Fruit fly (Drosophila melanogaster) whole organism, prepupa: ENCODE measurements around the gene msd1.
A peak's percentile ranks its signal among the peaks of the same experiment; 100 is the strongest.

Experiments
- CG10631 ChIP-seq: fragments of 200-800 bp; sonication (Bioruptor generic); optimal IDR thresholded peaks from 2 replicates; lab custom pipeline; 2016; ENCODE audit warnings: missing biosample characterization, missing genetic modification characterization
- CG10669 ChIP-seq: fragments of 200-800 bp; sonication (Bioruptor generic); optimal IDR thresholded peaks from 3 replicates; lab custom pipeline; 2018; ENCODE audit warnings: missing biosample characterization, mild to moderate bottlenecking, missing genetic modification characterization, moderate library complexity
- CG11294 ChIP-seq: fragments of 200-800 bp; sonication (Bioruptor generic); IDR thresholded peaks from 2 replicates; pipeline ENCODE4 v1.3.6; 2022; ENCODE audit warnings: missing biosample characterization, missing genetic modification characterization
- CG11902 ChIP-seq: fragments of 200-800 bp; sonication (Bioruptor generic); optimal IDR thresholded peaks from 3 replicates; lab custom pipeline; 2016; ENCODE audit warnings: missing biosample characterization, missing genetic modification characterization
- CG15336 ChIP-seq: fragments of 200-800 bp; sonication (Bioruptor generic); IDR thresholded peaks from 2 replicates; pipeline ENCODE4 v1.3.6; 2022; ENCODE audit warnings: missing biosample characterization, missing genetic modification characterization
- CG16779 ChIP-seq: fragments of 200-800 bp; sonication (Bioruptor generic); optimal IDR thresholded peaks from 3 replicates; lab custom pipeline; 2017; ENCODE audit warnings: missing biosample characterization, mild to moderate bottlenecking, missing genetic modification characterization
- CG3032 ChIP-seq: fragments of 200-800 bp; optimal IDR thresholded peaks from 2 replicates; lab custom pipeline; 2019; ENCODE audit warnings: missing biosample characterization, mild to moderate bottlenecking, missing genetic modification characterization, moderate library complexity
- CG3919 ChIP-seq: fragments of 200-800 bp; sonication (Bioruptor generic); optimal IDR thresholded peaks from 3 replicates; lab custom pipeline; 2016; ENCODE audit warnings: missing biosample characterization, missing genetic modification characterization
- CG4318 ChIP-seq: fragments of 200-800 bp; sonication (Bioruptor generic); optimal IDR thresholded peaks from 3 replicates; lab custom pipeline; 2017; ENCODE audit warnings: missing biosample characterization, mild to moderate bottlenecking, missing genetic modification characterization
- CG6163 ChIP-seq: fragments of 200-800 bp; sonication (Bioruptor generic); IDR thresholded peaks from 3 replicates; pipeline ENCODE4 v1.3.6; 2022; ENCODE audit warnings: missing biosample characterization, missing genetic modification characterization
- CG6276 ChIP-seq: fragments of 200-800 bp; sonication (Bioruptor generic); optimal IDR thresholded peaks from 2 replicates; lab custom pipeline; 2017; ENCODE audit warnings: missing biosample characterization, mild to moderate bottlenecking, missing genetic modification characterization
- CG6792 ChIP-seq: fragments of 200-800 bp; sonication (Bioruptor generic); optimal IDR thresholded peaks from 3 replicates; lab custom pipeline; 2016; ENCODE audit warnings: missing biosample characterization, missing genetic modification characterization
- CG8119 ChIP-seq: fragments of 200-800 bp; sonication (Bioruptor generic); IDR thresholded peaks from 3 replicates; pipeline ENCODE4 v1.3.6; 2022; ENCODE audit warnings: missing biosample characterization, missing genetic modification characterization
- CG8319 ChIP-seq: fragments of 200-800 bp; sonication (Bioruptor generic); optimal IDR thresholded peaks from 3 replicates; lab custom pipeline; 2016; ENCODE audit warnings: missing biosample characterization, missing genetic modification characterization
- CG8632 ChIP-seq: fragments of 200-800 bp; sonication (Bioruptor generic); optimal IDR thresholded peaks from 3 replicates; lab custom pipeline; 2016; ENCODE audit warnings: missing biosample characterization, missing genetic modification characterization
- CG9139 ChIP-seq: fragments of 200-800 bp; sonication (Bioruptor generic); optimal IDR thresholded peaks from 3 replicates; lab custom pipeline; 2017; ENCODE audit warnings: missing biosample characterization, mild to moderate bottlenecking, missing genetic modification characterization
- Ets21C ChIP-seq: fragments of 200-800 bp; sonication (Bioruptor generic); optimal IDR thresholded peaks from 3 replicates; lab custom pipeline; 2016; ENCODE audit warnings: missing biosample characterization, missing genetic modification characterization
- Hr38 ChIP-seq: sonication (Bioruptor generic); optimal IDR thresholded peaks from 2 replicates; lab custom pipeline; 2016; ENCODE audit warnings: missing biosample characterization, missing genetic modification characterization
- Hr39 ChIP-seq: fragments of 200-800 bp; sonication (Bioruptor generic); optimal IDR thresholded peaks from 2 replicates; lab custom pipeline; 2016; ENCODE audit warnings: missing biosample characterization, missing genetic modification characterization
- Lpt ChIP-seq: fragments of 200-800 bp; sonication (Bioruptor generic); optimal IDR thresholded peaks from 3 replicates; lab custom pipeline; 2016; ENCODE audit warnings: missing biosample characterization, missing genetic modification characterization
- Met ChIP-seq: fragments of 200-800 bp; sonication (Bioruptor generic); optimal IDR thresholded peaks from 3 replicates; lab custom pipeline; 2016; ENCODE audit warnings: missing biosample characterization, missing genetic modification characterization
- OdsH ChIP-seq: fragments of 200-800 bp; sonication (Bioruptor generic); optimal IDR thresholded peaks from 3 replicates; lab custom pipeline; 2016; ENCODE audit warnings: missing biosample characterization, missing genetic modification characterization
- Smox ChIP-seq: fragments of 200-800 bp; sonication (Bioruptor generic); optimal IDR thresholded peaks from 3 replicates; lab custom pipeline; 2016; ENCODE audit warnings: missing biosample characterization, missing genetic modification characterization
- Sox14 ChIP-seq: fragments of 200-800 bp; sonication (Bioruptor generic); optimal IDR thresholded peaks from 3 replicates; lab custom pipeline; 2016; ENCODE audit warnings: missing biosample characterization, missing genetic modification characterization
- Sox15 ChIP-seq: fragments of 200-800 bp; sonication (Bioruptor generic); optimal IDR thresholded peaks from 3 replicates; lab custom pipeline; 2016; ENCODE audit warnings: missing biosample characterization, missing genetic modification characterization
- achi ChIP-seq: fragments of 200-800 bp; sonication (Bioruptor generic); optimal IDR thresholded peaks from 3 replicates; lab custom pipeline; 2016; ENCODE audit warnings: missing biosample characterization, missing genetic modification characterization
- acj6 ChIP-seq: fragments of 200-800 bp; sonication (Bioruptor generic); optimal IDR thresholded peaks from 3 replicates; lab custom pipeline; 2016; ENCODE audit warnings: missing biosample characterization, missing genetic modification characterization
- cyc ChIP-seq: fragments of 200-800 bp; sonication (Bioruptor generic); optimal IDR thresholded peaks from 3 replicates; lab custom pipeline; 2016; ENCODE audit warnings: missing biosample characterization, missing genetic modification characterization
- dsx ChIP-seq: fragments of 200-800 bp; optimal IDR thresholded peaks from 3 replicates; lab custom pipeline; 2019; ENCODE audit warnings: missing biosample characterization, mild to moderate bottlenecking, missing genetic modification characterization, moderate library complexity; ENCODE audit not compliant: poor library complexity, severe bottlenecking
- eg ChIP-seq: fragments of 200-800 bp; sonication (Bioruptor generic); IDR thresholded peaks from 3 replicates; pipeline ENCODE4 v1.3.6; 2022; ENCODE audit warnings: missing biosample characterization, missing genetic modification characterization
- fd85E ChIP-seq: fragments of 200-800 bp; sonication (Bioruptor generic); optimal IDR thresholded peaks from 3 replicates; lab custom pipeline; 2016; ENCODE audit warnings: missing biosample characterization, missing genetic modification characterization
- fkh ChIP-seq: fragments of 200-800 bp; sonication (Bioruptor generic); optimal IDR thresholded peaks from 3 replicates; lab custom pipeline; 2017; ENCODE audit warnings: missing biosample characterization, mild to moderate bottlenecking, missing genetic modification characterization, moderate library complexity
- net ChIP-seq: fragments of 200-800 bp; sonication (Bioruptor generic); optimal IDR thresholded peaks from 3 replicates; lab custom pipeline; 2016; ENCODE audit warnings: missing biosample characterization, missing genetic modification characterization
- pdm3 ChIP-seq: fragments of 200-800 bp; sonication (Bioruptor generic); optimal IDR thresholded peaks from 3 replicates; lab custom pipeline; 2016; ENCODE audit warnings: missing biosample characterization, missing genetic modification characterization
- salr ChIP-seq, 2 experiments: fragments of 200-800 bp; sonication (Bioruptor generic); optimal IDR thresholded peaks; 3 replicates each; lab custom pipeline; 2016 to 2018; ENCODE audit warnings: missing biosample characterization in 2 of 2, missing genetic modification characterization in 2 of 2, mild to moderate bottlenecking in 1 of 2
- ss ChIP-seq, 2 experiments: fragments of 200-800 bp; sonication (Bioruptor generic); optimal IDR thresholded peaks; 2 replicates in 1 of 2; 3 replicates in 1 of 2; lab custom pipeline; 2017 to 2018; ENCODE audit warnings: mild to moderate bottlenecking in 2 of 2, missing biosample characterization in 2 of 2, missing genetic modification characterization in 2 of 2, moderate library complexity in 1 of 2
- svp ChIP-seq: fragments of 200-800 bp; sonication (Bioruptor generic); peaks from one replicate; lab custom pipeline; 2016; ENCODE audit warnings: missing biosample characterization, missing genetic modification characterization
- topi ChIP-seq: fragments of 200-800 bp; sonication (Bioruptor generic); optimal IDR thresholded peaks from 3 replicates; lab custom pipeline; 2016; ENCODE audit warnings: missing biosample characterization, missing genetic modification characterization

msd1 gene

dm6 chr3L:1320931-1321556 lies 10.5 kb upstream of the msd1 start (continued):
- TF ChIP-seq CG11902 (GFP tag; lab: Kevin White, UChicago) (no peak), topi (GFP tag; lab: Kevin White, UChicago) (peak; percentile 8), fd85E (GFP tag; lab: Kevin White, UChicago) (no peak), Sox15 (GFP tag; lab: Kevin White, UChicago) (no peak), Smox (GFP tag; lab: Kevin White, UChicago) (peak; percentile 32), CG15336 (GFP tag; lab: Robert Waterston, UW) (0 out of 2 replicates have a peak, but pooled peaks have one; percentile 22), net (no peak), CG16779 (tag; lab: Kevin White, UChicago) (peak; percentile 18), Sox14 (GFP tag; lab: Kevin White, UChicago) (peak; percentile 27), CG8119 (GFP tag; lab: Robert Waterston, UW) (no peak; the same call in 2 of the 3 replicates), Hr38 (GFP tag; lab: Kevin White, UChicago) (no peak), salr (GFP tag; optimal IDR thresholded peaks at IDR 0.05; lab: Kevin White, UChicago) (no peak), CG8319 (GFP tag; lab: Kevin White, UChicago) (no peak), cyc (GFP tag; lab: Kevin White, UChicago) (no peak), CG9139 (GFP tag; lab: Kevin White, UChicago) (peak; percentile 43), Lpt (GFP tag; lab: Kevin White, UChicago) (no peak), CG10631 (no peak), CG6163 (peak; percentile 71; the same call in 2 of the 3 replicates), Hr39 (GFP tag; lab: Kevin White, UChicago) (no peak), CG6792 (GFP tag; lab: Kevin White, UChicago) (peak; percentile 35), CG10669 (no peak), CG11294 (GFP tag; lab: Robert Waterston, UW) (no peak), svp (GFP tag; lab: Kevin White, UChicago) (peak; percentile 82), fkh (GFP tag; lab: Kevin White, UChicago) (no peak), pdm3 (GFP tag; lab: Kevin White, UChicago) (no peak), CG3919 (GFP tag; lab: Kevin White, UChicago) (no peak), OdsH (GFP tag; lab: Kevin White, UChicago) (no peak), CG4318 (GFP tag; lab: Kevin White, UChicago) (no peak), Ets21C (GFP tag; lab: Kevin White, UChicago) (no peak), CG8632 (GFP tag; lab: Kevin White, UChicago) (peak; percentile 17), eg (GFP tag; lab: Robert Waterston, UW) (peak; percentile 51; the same call in 2 of the 3 replicates), dsx (no peak), Met (GFP tag; lab: Kevin White, UChicago) (peak; percentile 21), CG6276 (GFP tag; lab: Kevin White, UChicago) (no peak), achi (GFP tag; lab: Kevin White, UChicago) (no peak)

- TF ChIP-seq Hr39 (GFP tag; lab: Kevin White, UChicago), result no peak
- TF ChIP-seq Sox15 (GFP tag; lab: Kevin White, UChicago), result no peak
- no peak for TF ChIP-seq CG8319 (GFP tag; lab: Kevin White, UChicago)
- TF ChIP-seq fd85E (GFP tag; lab: Kevin White, UChicago), result no peak
- TF ChIP-seq ss (GFP tag; optimal IDR thresholded peaks at IDR 0.05; lab: Kevin White, UChicago), result no peak
- no peak for TF ChIP-seq CG3032 (tag; lab: Kevin White, UChicago)
- TF ChIP-seq CG15336 (GFP tag; lab: Robert Waterston, UW), result no peak
- no peak for TF ChIP-seq dsx
- no peak for TF ChIP-seq CG8119 (GFP tag; lab: Robert Waterston, UW)
- no peak for TF ChIP-seq CG11294 (GFP tag; lab: Robert Waterston, UW)
- no peak for TF ChIP-seq acj6 (GFP tag; lab: Kevin White, UChicago)
Observed at dm6 chr3L:1322159-1322558, 9.4 kb upstream of the msd1 start.
